Fruit fly (Drosophila melanogaster): ENCODE results near the gene Pcmt.

dm6 chr3R:5594878-5595277 is 40.8 kb upstream of the Pcmt start:
- no peak for TF ChIP-seq CG8478 (optimal IDR thresholded peaks at IDR 0.05)
- TF ChIP-seq psq (optimal IDR thresholded peaks at IDR 0.05): no peak
- no peak for TF ChIP-seq Dll (optimal IDR thresholded peaks at IDR 0.05)
